Fruit fly (Drosophila melanogaster): ENCODE results near the gene CG5897.

Gene CG5897

DNA sequence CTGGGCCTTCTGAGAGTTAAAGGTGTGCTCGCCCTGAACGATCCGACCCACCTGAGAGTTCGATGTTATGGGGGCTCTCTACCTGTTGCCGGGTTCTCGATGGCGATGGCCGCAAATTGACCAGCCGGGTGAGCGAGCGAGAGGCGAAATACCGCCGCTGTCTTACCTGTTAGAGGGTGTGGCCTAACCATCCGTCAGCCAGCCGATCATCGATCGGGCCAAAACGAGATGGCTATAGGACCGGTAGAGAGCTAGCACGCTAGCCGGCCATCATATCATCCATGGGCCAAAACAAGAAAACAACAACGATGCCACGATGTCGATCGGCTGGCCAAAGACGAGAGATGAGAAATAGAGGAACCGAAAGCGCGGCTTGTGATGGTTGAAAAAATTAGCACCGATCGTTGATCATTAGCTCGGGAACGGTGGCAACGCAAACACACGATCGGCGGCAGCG is 38.5 kb upstream of the CG5897 start, which contains the start of gene byn (continued):
- TF ChIP-seq slp2 (GFP tag; optimal IDR thresholded peaks at IDR 0.05) (no peak), CG13296 (GFP tag; optimal IDR thresholded peaks at IDR 0.05) (no peak), cato (GFP tag; optimal IDR thresholded peaks at IDR 0.05; ENCODE audit: borderline replicate concordance) (no peak), CG3163 (GFP tag; optimal IDR thresholded peaks at IDR 0.05) (no peak), CG32767 (GFP tag; IDR thresholded peaks at IDR 0.05) (no peak), otp (GFP tag; IDR thresholded peaks at IDR 0.05) (0 out of 3 replicates have a peak, but pooled peaks have one; percentile 31), Nf-YA (GFP tag; IDR thresholded peaks at IDR 0.05) (peak; percentile 45; the same call in 1 of the 2 replicates), Stat92E (GFP tag; optimal IDR thresholded peaks at IDR 0.05) (no peak), CG13123 (GFP tag; optimal IDR thresholded peaks at IDR 0.05) (no peak), CG1602 (GFP tag; optimal IDR thresholded peaks at IDR 0.05) (no peak), bab2 (GFP tag; optimal IDR thresholded peaks at IDR 0.05) (no peak), Gsc (GFP tag; IDR thresholded peaks at IDR 0.05) (no peak), cas (GFP tag; IDR thresholded peaks at IDR 0.05) (no peak), CG2120 (GFP tag; optimal IDR thresholded peaks at IDR 0.05) (no peak), chinmo (GFP tag; IDR thresholded peaks at IDR 0.05; ENCODE audit: partially characterized antibody) (0 out of 4 replicates have a peak, but pooled peaks have one; percentile 31), CG11560 (tag; IDR thresholded peaks at IDR 0.05) (no peak), tx (GFP tag; optimal IDR thresholded peaks at IDR 0.05) (no peak), Lim3 (GFP tag; IDR thresholded peaks at IDR 0.05) (no peak), CG17802 (tag; optimal IDR thresholded peaks at IDR 0.05) (no peak), CG1233 (GFP tag; optimal IDR thresholded peaks at IDR 0.05) (no peak), sens (GFP tag) (no peak), CG4404 (GFP tag; IDR thresholded peaks at IDR 0.05) (no peak), Eip74EF (GFP tag; optimal IDR thresholded peaks at IDR 0.05) (no peak), CG6765 (GFP tag; optimal IDR thresholded peaks at IDR 0.05) (no peak), CG2712 (tag; optimal IDR thresholded peaks at IDR 0.05) (no peak), onecut (GFP tag; IDR thresholded peaks at IDR 0.05) (no peak), CG1832 (GFP tag; optimal IDR thresholded peaks at IDR 0.05) (peak; percentile 84), CG10431 (GFP tag; optimal IDR thresholded peaks at IDR 0.05) (no peak), az2 (GFP tag; optimal IDR thresholded peaks at IDR 0.05) (no peak), NC2α (GFP tag; optimal IDR thresholded peaks at IDR 0.05) (no peak), CG17186 (GFP tag; optimal IDR thresholded peaks at IDR 0.05) (no peak), corto (GFP tag; optimal IDR thresholded peaks at IDR 0.05) (no peak), Gug (GFP tag; IDR thresholded peaks at IDR 0.05) (no peak), Nf-YB (GFP tag; optimal IDR thresholded peaks at IDR 0.05) (peak; percentile 95), dmrt99B (tag; optimal IDR thresholded peaks at IDR 0.05) (no peak), inv (GFP tag; IDR thresholded peaks at IDR 0.05; ENCODE audit: partially characterized antibody) (no peak), salm (tag; optimal IDR thresholded peaks at IDR 0.05) (no peak), CG42726 (GFP tag; IDR thresholded peaks at IDR 0.05; ENCODE audit: partially characterized antibody) (0 out of 2 replicates have a peak, but pooled peaks have one; percentile 32), MTF-1 (GFP tag; optimal IDR thresholded peaks at IDR 0.05; ENCODE audit: borderline replicate concordance) (no peak), CG2199 (GFP tag; IDR thresholded peaks at IDR 0.05) (no peak), Dfd (GFP tag; optimal IDR thresholded peaks at IDR 0.05) (no peak), CG18476 (GFP tag; optimal IDR thresholded peaks at IDR 0.05) (no peak), CG14965 (GFP tag; optimal IDR thresholded peaks at IDR 0.05; ENCODE audit: borderline replicate concordance) (no peak), CG4707 (GFP tag; optimal IDR thresholded peaks at IDR 0.05) (no peak), CG10654 (GFP tag; optimal IDR thresholded peaks at IDR 0.05) (no peak), gro (GFP tag; optimal IDR thresholded peaks at IDR 0.05) (no peak), mam (GFP tag; optimal IDR thresholded peaks at IDR 0.05) (no peak), sob (GFP tag; IDR thresholded peaks at IDR 0.05) (0 out of 2 replicates have a peak, but pooled peaks have one; percentile 13), gsb-n (tag; optimal IDR thresholded peaks at IDR 0.05) (no peak), D (optimal IDR thresholded peaks at IDR 0.05) (no peak), D (GFP tag; optimal IDR thresholded peaks at IDR 0.05) (no peak)
